Worm (Caenorhabditis elegans) whole organism, young adult: ENCODE measurements around the gene ttr-42.

Experiments used
- B0019.2 ChIP-seq: fragments of 200-800 bp; sonication (Bioruptor generic); conservative IDR thresholded peaks from 2 replicates; pipeline ENCODE4 v1.3.6; 2022; ENCODE audit warnings: missing genetic modification reagents, missing genetic modification characterization, missing compliant biosample characterization
- C17E4.6 ChIP-seq: fragments of 200-800 bp; sonication (Bioruptor generic); IDR thresholded peaks from 2 replicates; pipeline ENCODE4 v1.3.6; 2022; ENCODE audit warnings: missing genetic modification reagents, missing genetic modification characterization, missing compliant biosample characterization
- F39B2.1 ChIP-seq: fragments of 200-800 bp; sonication (Bioruptor generic); IDR thresholded peaks from 2 replicates; pipeline ENCODE4 v1.3.6; 2022; ENCODE audit warnings: missing genetic modification reagents, missing genetic modification characterization, missing compliant biosample characterization
- F49E8.2 ChIP-seq: sonication (generic microtip); optimal IDR thresholded peaks from 3 replicates; lab custom pipeline; 2017; ENCODE audit warnings: missing genetic modification characterization, mild to moderate bottlenecking, missing compliant biosample characterization, antibody characterized with exemption, moderate library complexity; ENCODE audit not compliant: insufficient read depth
- F57A8.1 ChIP-seq: fragments of 200-800 bp; sonication (Bioruptor generic); optimal IDR thresholded peaks from 2 replicates; lab custom pipeline; 2018; ENCODE audit warnings: mild to moderate bottlenecking, missing genetic modification characterization, moderate library complexity, missing compliant biosample characterization
- T07F8.4 ChIP-seq: sonication (generic microtip); optimal IDR thresholded peaks from 2 replicates; lab custom pipeline; 2016; ENCODE audit warnings: mild to moderate bottlenecking, missing genetic modification characterization, moderate library complexity, missing compliant biosample characterization
- Y53G8AR.9 ChIP-seq: fragments of 200-800 bp; sonication (Bioruptor generic); conservative IDR thresholded peaks from 2 replicates; pipeline ENCODE4 v1.3.6; 2022; ENCODE audit warnings: missing genetic modification reagents, missing genetic modification characterization, missing compliant biosample characterization
- Y95B8A.8 ChIP-seq: fragments of 200-800 bp; sonication (Bioruptor generic); IDR thresholded peaks from 2 replicates; pipeline ENCODE4 v1.3.6; 2022; ENCODE audit warnings: missing genetic modification reagents, missing genetic modification characterization, missing compliant biosample characterization
- akir-1 ChIP-seq: fragments of 200-800 bp; sonication (Bioruptor generic); optimal IDR thresholded peaks from 2 replicates; lab custom pipeline; 2018; ENCODE audit warnings: mild to moderate bottlenecking, missing genetic modification characterization, moderate library complexity, missing compliant biosample characterization
- ama-1 ChIP-seq, 3 experiments: fragments of 150-350 bp in 1 of 3; sonication (generic microtip) in 2 of 3; optimal IDR thresholded peaks; 2 replicates each; lab custom pipeline; 2014 to 2018; ENCODE audit warnings: missing biosample characterization in 2 of 3, missing genetic modification characterization in 2 of 3, missing genetic modification reagents in 2 of 3
- atf-7 ChIP-seq: sonication (generic microtip); optimal IDR thresholded peaks from 2 replicates; lab custom pipeline; 2017; ENCODE audit warnings: mild to moderate bottlenecking, missing genetic modification characterization, missing compliant biosample characterization
- ceh-79 ChIP-seq: sonication (generic microtip); optimal IDR thresholded peaks from 2 replicates; lab custom pipeline; 2017; ENCODE audit warnings: mild to moderate bottlenecking, missing genetic modification characterization, missing compliant biosample characterization
- dpff-1 ChIP-seq: sonication (generic microtip); optimal IDR thresholded peaks from 2 replicates; lab custom pipeline; 2017; ENCODE audit warnings: mild to moderate bottlenecking, missing genetic modification characterization, missing compliant biosample characterization
- gei-17 ChIP-seq: fragments of 200-800 bp; sonication (Bioruptor generic); optimal IDR thresholded peaks from 2 replicates; lab custom pipeline; 2018; ENCODE audit warnings: mild to moderate bottlenecking, missing genetic modification characterization, missing compliant biosample characterization
- hmg-1.2 ChIP-seq: fragments of 200-800 bp; sonication (Bioruptor generic); IDR thresholded peaks from 2 replicates; pipeline ENCODE4 v1.3.6; 2022; ENCODE audit warnings: missing genetic modification reagents, missing genetic modification characterization, missing compliant biosample characterization
- let-607 ChIP-seq, 2 experiments: fragments of 200-800 bp in 1 of 2; sonication (Bioruptor generic) in 1 of 2; sonication (generic microtip) in 1 of 2; optimal IDR thresholded peaks; 2 replicates each; lab custom pipeline; 2016 to 2018; ENCODE audit warnings: mild to moderate bottlenecking in 2 of 2, missing compliant biosample characterization in 2 of 2, missing genetic modification characterization in 2 of 2, moderate library complexity in 2 of 2, missing genotype in 1 of 2
- lin-26 ChIP-seq: fragments of 200-800 bp; sonication (Bioruptor generic); IDR thresholded peaks from 2 replicates; pipeline ENCODE4 v1.3.6; 2022; ENCODE audit warnings: missing genetic modification reagents, missing genetic modification characterization, missing compliant biosample characterization
- lin-54 ChIP-seq: fragments of 200-800 bp; sonication (Bioruptor generic); optimal IDR thresholded peaks from 2 replicates; lab custom pipeline; 2018; ENCODE audit warnings: mild to moderate bottlenecking, missing genetic modification characterization, missing compliant biosample characterization
- madf-6 ChIP-seq: fragments of 200-800 bp; sonication (Bioruptor generic); IDR thresholded peaks from 2 replicates; pipeline ENCODE4 v1.3.6; 2022; ENCODE audit warnings: missing genetic modification reagents, missing genetic modification characterization, missing compliant biosample characterization
- mes-4 ChIP-seq: sonication (generic microtip); optimal IDR thresholded peaks from 2 replicates; lab custom pipeline; 2016; ENCODE audit warnings: missing genotype, missing genetic modification characterization, missing compliant biosample characterization
- nfya-1 ChIP-seq: sonication (generic microtip); optimal IDR thresholded peaks from 2 replicates; lab custom pipeline; 2017; ENCODE audit warnings: antibody characterized with exemption, missing compliant biosample characterization, missing genetic modification characterization, borderline replicate concordance; ENCODE audit not compliant: insufficient read depth
- nhr-179 ChIP-seq: sonication (generic microtip); optimal IDR thresholded peaks from 2 replicates; lab custom pipeline; 2016; ENCODE audit warnings: mild to moderate bottlenecking, missing genetic modification characterization, missing compliant biosample characterization
- nhr-27 ChIP-seq: fragments of 200-800 bp; sonication (Bioruptor generic); optimal IDR thresholded peaks from 2 replicates; lab custom pipeline; 2018; ENCODE audit warnings: mild to moderate bottlenecking, missing genetic modification characterization, moderate library complexity, missing compliant biosample characterization
- rcor-1 ChIP-seq: fragments of 200-800 bp; sonication (Bioruptor generic); IDR thresholded peaks from 2 replicates; pipeline ENCODE4 v1.3.6; 2022; ENCODE audit warnings: missing genetic modification reagents, missing genetic modification characterization, missing compliant biosample characterization
- sdz-38 ChIP-seq: sonication (generic microtip); optimal IDR thresholded peaks from 2 replicates; lab custom pipeline; 2016; ENCODE audit warnings: missing genotype, missing genetic modification characterization, missing compliant biosample characterization
- snpc-1.3 ChIP-seq: sonication (generic microtip); optimal IDR thresholded peaks from 2 replicates; lab custom pipeline; 2017; ENCODE audit warnings: missing genetic modification characterization, mild to moderate bottlenecking, missing compliant biosample characterization, antibody characterized with exemption, moderate library complexity, missing genotype, missing genetic modification reagents; ENCODE audit not compliant: insufficient read depth
- snpc-4 ChIP-seq, 5 experiments: fragments of 150-350 bp in 1 of 5; sonication (generic microtip) in 4 of 5; optimal IDR thresholded peaks; 2 replicates each; lab custom pipeline; 2014 to 2018; ENCODE audit warnings: missing genetic modification characterization in 5 of 5, missing biosample characterization in 3 of 5, antibody characterized with exemption in 2 of 5, mild to moderate bottlenecking in 2 of 5, missing compliant biosample characterization in 2 of 5, missing genotype in 2 of 5, moderate library complexity in 2 of 5, missing genetic modification reagents in 1 of 5
- somi-1 ChIP-seq: fragments of 200-800 bp; sonication (Bioruptor generic); optimal IDR thresholded peaks from 2 replicates; lab custom pipeline; 2018; ENCODE audit warnings: mild to moderate bottlenecking, missing genetic modification characterization, missing compliant biosample characterization
- unc-130 ChIP-seq: sonication (generic microtip); optimal IDR thresholded peaks from 2 replicates; lab custom pipeline; 2016; ENCODE audit warnings: missing genetic modification reagents, missing genetic modification characterization, missing compliant biosample characterization
- ztf-25 ChIP-seq: fragments of 200-800 bp; sonication (Bioruptor generic); IDR thresholded peaks from 2 replicates; pipeline ENCODE4 v1.3.6; 2022; ENCODE audit warnings: missing genetic modification reagents, missing genetic modification characterization, missing compliant biosample characterization
- ztf-28 ChIP-seq: fragments of 200-800 bp; sonication (Bioruptor generic); IDR thresholded peaks from 2 replicates; pipeline ENCODE4 v1.3.6; 2022; ENCODE audit warnings: missing genetic modification reagents, missing genetic modification characterization, missing compliant biosample characterization
- ztf-3 ChIP-seq: fragments of 200-800 bp; sonication (Bioruptor generic); optimal IDR thresholded peaks from 2 replicates; lab custom pipeline; 2018; ENCODE audit warnings: mild to moderate bottlenecking, missing genetic modification characterization, missing compliant biosample characterization

Gene ttr-42

DNA sequence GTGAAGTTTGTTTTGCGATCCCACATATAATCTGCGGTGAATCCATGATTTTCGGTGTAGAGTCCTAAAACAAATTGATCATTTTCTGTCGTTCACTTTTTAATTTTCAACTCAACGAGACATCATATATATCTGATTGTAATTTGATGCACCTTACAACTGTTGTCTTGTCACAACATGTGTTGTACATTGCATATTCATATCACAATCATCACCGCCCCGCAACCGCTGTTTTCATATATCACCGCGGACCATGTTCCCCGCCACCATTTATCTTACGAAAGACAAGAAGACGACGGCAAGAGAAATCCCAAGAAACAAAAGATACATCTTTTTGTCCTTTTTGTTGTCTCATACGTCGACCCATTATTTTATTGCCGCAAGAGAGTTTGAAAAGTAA is 36.6 kb downstream of the ttr-42 start:
- TF ChIP-seq akir-1: no peak
- TF ChIP-seq, all 124 proteins: peak for 0

DNA sequence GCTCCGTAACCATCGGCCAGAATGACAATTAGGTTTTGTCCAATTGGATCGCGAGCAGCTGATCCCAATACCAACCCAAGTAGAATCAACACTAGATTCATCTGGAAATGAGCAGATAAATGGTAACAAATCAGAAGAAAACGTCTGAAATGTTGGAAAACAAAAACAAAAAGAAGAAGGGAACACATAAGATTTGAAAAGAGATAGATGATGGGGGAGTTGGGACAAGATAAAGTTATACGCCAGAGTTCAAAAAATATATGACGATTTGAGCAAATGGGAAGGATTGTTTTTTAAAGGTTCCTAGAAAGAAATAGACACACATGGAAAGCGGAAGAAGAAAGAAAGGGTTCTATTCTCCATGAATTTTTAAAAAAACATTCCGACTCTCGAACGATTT is 38.1 kb downstream of the ttr-42 start, which contains the start of gene T03G6.3:
T03G6.3 (minus strand) TSS at position 101 of the 400 bp plus-strand sequence.
- TF ChIP-seq Y53G8AR.9 (GFP tag; lab: Robert Waterston, UW) (no peak), lin-54 (GFP tag; lab: Kevin White, UChicago) (no peak), F39B2.1 (GFP tag; lab: Robert Waterston, UW) (no peak), ztf-25 (no peak), let-607 (tag; optimal IDR thresholded peaks at IDR 0.05; lab: Kevin White, UChicago) (no peak), B0019.2 (GFP tag; lab: Robert Waterston, UW) (no peak), madf-6 (no peak), F49E8.2 (tag; lab: Kevin White, UChicago) (no peak), ztf-3 (no peak), somi-1 (GFP tag; lab: Kevin White, UChicago) (no peak), rcor-1 (no peak), lin-26 (GFP tag; lab: Robert Waterston, UW) (no peak)
- TF ChIP-seq, all 124 proteins: peak for 0

DNA sequence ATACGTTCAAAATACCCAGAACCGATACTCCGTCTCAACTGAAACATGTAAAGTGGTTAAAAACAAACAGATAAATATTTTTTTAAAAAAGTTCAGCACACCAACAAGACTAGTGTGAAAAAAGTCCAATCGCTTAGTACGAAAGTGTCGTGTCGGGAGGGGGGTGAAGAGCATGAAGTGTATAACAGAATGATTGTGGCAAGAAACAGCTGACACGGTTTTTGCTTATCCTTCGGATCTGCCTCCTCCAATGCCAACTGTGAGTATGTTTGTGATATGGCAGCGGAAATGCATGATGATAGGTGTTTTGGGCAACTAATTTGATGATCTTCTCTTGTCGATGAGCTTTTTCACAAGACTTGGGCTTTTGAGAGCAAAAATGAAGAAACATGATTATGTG is 42.7 kb downstream of the ttr-42 start:
- TF ChIP-seq hmg-1.2 (GFP tag; lab: Robert Waterston, UW): no peak
- TF ChIP-seq F57A8.1 (GFP tag; lab: Kevin White, UChicago): no peak
- TF ChIP-seq sdz-38 (tag; lab: Kevin White, UChicago): no peak
- TF ChIP-seq gei-17 (GFP tag; lab: Kevin White, UChicago): no peak
- TF ChIP-seq Y95B8A.8 (GFP tag; lab: Robert Waterston, UW): no peak
- no peak for TF ChIP-seq atf-7 (tag; lab: Kevin White, UChicago)
- no peak for TF ChIP-seq ceh-79
- TF ChIP-seq C17E4.6: no peak
- TF ChIP-seq mes-4 (tag; lab: Kevin White, UChicago): no peak
- TF ChIP-seq snpc-4 (GFP tag; optimal IDR thresholded peaks at IDR 0.05; lab: Kevin White, UChicago): no peak
- no peak for TF ChIP-seq snpc-4 (tag; optimal IDR thresholded peaks at IDR 0.05; lab: Kevin White, UChicago)
- no peak for TF ChIP-seq nhr-27
- no peak for TF ChIP-seq unc-130 (GFP tag; lab: Kevin White, UChicago)
- no peak for TF ChIP-seq ztf-25

ce11 chrX:2626153-2626552 is 48.6 kb downstream of the ttr-42 start:
- no peak for TF ChIP-seq ama-1 (optimal IDR thresholded peaks at IDR 0.05; lab: Kevin White, UChicago)
- no peak for TF ChIP-seq ama-1 (GFP tag; optimal IDR thresholded peaks at IDR 0.05; lab: Kevin White, UChicago)
- no peak for TF ChIP-seq atf-7 (tag; lab: Kevin White, UChicago)
- no peak for TF ChIP-seq T07F8.4 (tag; lab: Kevin White, UChicago)
- TF ChIP-seq nhr-179: no peak
- TF ChIP-seq hmg-1.2 (GFP tag; lab: Robert Waterston, UW): peak; percentile 38; the same call in 1 of the 2 replicates
- no peak for TF ChIP-seq nfya-1 (tag; lab: Kevin White, UChicago)
- no peak for TF ChIP-seq snpc-1.3 (tag; lab: Kevin White, UChicago)
- no peak for TF ChIP-seq snpc-4 (GFP tag; optimal IDR thresholded peaks at IDR 0.05; lab: Kevin White, UChicago)
- TF ChIP-seq snpc-4 (tag; optimal IDR thresholded peaks at IDR 0.05; lab: Kevin White, UChicago): peak in 3 of 4 experiments; percentile 9 to 83 (median 64)
- TF ChIP-seq dpff-1: no peak
- TF ChIP-seq ztf-28 (GFP tag; lab: Robert Waterston, UW): no peak
